Worm (Caenorhabditis elegans) whole organism, young adult: ENCODE results near the gene R09H10.1.

ENCODE experiments used
- C17E4.6 ChIP-seq: fragments of 200-800 bp; sonication (Bioruptor generic); IDR thresholded peaks from 2 replicates; pipeline ENCODE4 v1.3.6; 2022; ENCODE audit warnings: missing genetic modification reagents, missing genetic modification characterization, missing compliant biosample characterization
- hsf-1 ChIP-seq: fragments of 200-800 bp; sonication (Bioruptor generic); IDR thresholded peaks from 2 replicates; pipeline ENCODE4 v1.3.6; 2022; ENCODE audit warnings: missing genetic modification reagents, missing genetic modification characterization, missing compliant biosample characterization

DNA sequence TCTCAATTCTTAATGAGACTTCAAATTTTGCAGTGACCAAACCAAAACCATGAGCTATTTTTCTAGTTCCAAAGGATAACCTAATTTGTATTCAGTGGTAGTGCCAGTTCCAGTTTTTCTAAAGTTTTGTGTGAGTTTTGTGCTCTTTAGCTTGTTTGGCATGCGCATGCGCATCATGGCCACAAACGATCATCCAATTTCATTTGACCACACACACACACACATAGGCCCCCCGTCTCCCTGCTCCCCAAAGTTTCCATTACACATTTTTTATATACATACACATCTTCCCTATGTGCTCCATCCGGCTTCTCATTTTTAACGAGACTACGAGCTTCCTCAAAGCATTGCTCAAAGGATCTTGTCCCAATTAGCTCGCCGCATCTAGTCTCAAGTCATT, 25.6 kb upstream of the R09H10.1 start:
- no peak for TF ChIP-seq hsf-1
- no peak for TF ChIP-seq C17E4.6 (GFP tag; lab: Robert Waterston, UW)
